Worm (Caenorhabditis elegans) whole organism, mixed stage, embryonic: ENCODE data around the gene snpc-1.3.

Experiments
- bed-3 ChIP-seq: fragments of 200-800 bp; sonication (Bioruptor generic); optimal IDR thresholded peaks from 3 replicates; lab custom pipeline; 2018; ENCODE audit warnings: mild to moderate bottlenecking, missing genetic modification characterization, moderate library complexity, missing compliant biosample characterization
- blmp-1 ChIP-seq: fragments of 150-350 bp; optimal IDR thresholded peaks from 2 replicates; lab custom pipeline; 2014; ENCODE audit warnings: missing biosample characterization, missing genetic modification characterization
- elt-1 ChIP-seq: sonication (generic microtip); optimal IDR thresholded peaks from 2 replicates; lab custom pipeline; 2017; ENCODE audit warnings: missing genetic modification characterization, mild to moderate bottlenecking, missing compliant biosample characterization, antibody characterized with exemption, moderate library complexity, borderline replicate concordance; ENCODE audit not compliant: insufficient read depth
- hlh-1 ChIP-seq: fragments of 150-350 bp; optimal IDR thresholded peaks from 2 replicates; lab custom pipeline; 2014; ENCODE audit warnings: missing biosample characterization, missing genetic modification reagents, missing genetic modification characterization
- lsy-2 ChIP-seq: fragments of 150-350 bp; optimal IDR thresholded peaks from 2 replicates; lab custom pipeline; 2014; ENCODE audit warnings: missing biosample characterization, missing genetic modification characterization
- mls-2 ChIP-seq: sonication (generic microtip); optimal IDR thresholded peaks from 2 replicates; lab custom pipeline; 2016; ENCODE audit warnings: mild to moderate bottlenecking, missing genetic modification characterization, moderate library complexity, missing compliant biosample characterization
- nhr-12 ChIP-seq: fragments of 150-350 bp; optimal IDR thresholded peaks from 2 replicates; lab custom pipeline; 2014; ENCODE audit warnings: missing biosample characterization, missing genetic modification characterization
- nhr-28 ChIP-seq: fragments of 150-350 bp; optimal IDR thresholded peaks from 2 replicates; lab custom pipeline; 2014; ENCODE audit warnings: missing biosample characterization, missing genetic modification characterization
- nhr-76 ChIP-seq: sonication (generic microtip); optimal IDR thresholded peaks from 2 replicates; lab custom pipeline; 2017; ENCODE audit warnings: missing biosample characterization, missing genetic modification characterization
- pha-4 ChIP-seq: fragments of 150-350 bp; optimal IDR thresholded peaks from 2 replicates; lab custom pipeline; 2018; ENCODE audit warnings: missing biosample characterization, missing genetic modification reagents, missing genetic modification characterization
- snpc-4 ChIP-seq: fragments of 150-350 bp; optimal IDR thresholded peaks from 2 replicates; lab custom pipeline; 2014; ENCODE audit warnings: missing biosample characterization, missing genetic modification characterization
- unc-62 ChIP-seq: fragments of 150-350 bp; optimal IDR thresholded peaks from 2 replicates; lab custom pipeline; 2014; ENCODE audit warnings: missing biosample characterization, missing genetic modification reagents, missing genetic modification characterization

DNA sequence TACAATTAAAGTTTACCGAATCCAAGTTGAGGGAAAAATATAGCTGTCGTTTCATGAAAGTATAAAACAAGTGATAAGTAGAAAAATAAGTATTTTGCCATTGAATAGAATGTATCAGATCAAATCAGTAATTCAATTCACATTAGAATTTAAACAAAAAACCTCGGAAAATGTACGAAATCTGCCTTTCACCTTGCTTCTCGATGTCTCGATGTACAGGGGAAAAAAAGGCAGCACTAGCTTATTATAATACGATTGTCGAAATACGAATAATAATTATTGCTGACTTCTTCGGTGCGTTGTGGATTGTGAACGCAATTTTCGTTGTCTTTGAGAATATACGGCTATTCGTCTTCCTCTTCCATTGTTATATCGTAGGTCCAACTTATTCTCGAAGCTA lies 49.8 kb upstream of the snpc-1.3 start, which contains the start of gene grl-18:
- TF ChIP-seq nhr-76 (tag; lab: Kevin White, UChicago) (no peak), nhr-12 (tag; lab: Kevin White, UChicago) (no peak), hlh-1 (no peak), unc-62 (GFP tag; lab: Kevin White, UChicago) (no peak), blmp-1 (no peak), mls-2 (tag; lab: Kevin White, UChicago) (no peak), pha-4 (no peak), elt-1 (tag; lab: Kevin White, UChicago) (no peak), lsy-2 (tag; lab: Kevin White, UChicago) (no peak), bed-3 (no peak), nhr-28 (tag; lab: Kevin White, UChicago) (no peak), snpc-4 (no peak)
